Worm (Caenorhabditis elegans) whole organism, early embryonic: ENCODE measurements around the gene F35E8.1.

ENCODE experiments used
- F13C5.2 ChIP-seq: sonication (generic microtip); optimal IDR thresholded peaks from 2 replicates; lab custom pipeline; 2017; ENCODE audit warnings: mild to moderate bottlenecking, missing genetic modification characterization, inconsistent platforms, missing compliant biosample characterization
- aly-1 ChIP-seq: sonication (generic microtip); optimal IDR thresholded peaks from 2 replicates; lab custom pipeline; 2016; ENCODE audit warnings: missing genetic modification characterization, missing compliant biosample characterization
- ama-1 ChIP-seq: fragments of 150-350 bp; optimal IDR thresholded peaks from 2 replicates; lab custom pipeline; 2014
- ceh-36 ChIP-seq: sonication (generic microtip); optimal IDR thresholded peaks from 2 replicates; lab custom pipeline; 2016; ENCODE audit warnings: missing genetic modification characterization, inconsistent platforms, missing compliant biosample characterization
- flt-1 ChIP-seq: fragments of 200-800 bp; sonication (Bioruptor generic); IDR thresholded peaks from 2 replicates; pipeline ENCODE4 v1.3.6; 2022; ENCODE audit warnings: missing genetic modification characterization, missing compliant biosample characterization
- hmbx-1 ChIP-seq: sonication (generic microtip); optimal IDR thresholded peaks from 2 replicates; lab custom pipeline; 2016; ENCODE audit warnings: mild to moderate bottlenecking, missing genetic modification characterization, missing compliant biosample characterization
- scrt-1 ChIP-seq: fragments of 200-800 bp; sonication (Bioruptor generic); IDR thresholded peaks from 2 replicates; pipeline ENCODE4 v1.3.6; 2022; ENCODE audit warnings: missing genetic modification characterization, missing compliant biosample characterization
- tbx-11 ChIP-seq: fragments of 200-800 bp; sonication (Bioruptor generic); IDR thresholded peaks from 2 replicates; pipeline ENCODE4 v1.3.6; 2022; ENCODE audit warnings: missing genetic modification characterization, missing compliant biosample characterization
- tbx-37 ChIP-seq: fragments of 200-800 bp; sonication (Bioruptor generic); conservative IDR thresholded peaks from 2 replicates; pipeline ENCODE4 v1.3.6; 2022; ENCODE audit warnings: missing genetic modification reagents, missing genetic modification characterization, missing compliant biosample characterization

DNA sequence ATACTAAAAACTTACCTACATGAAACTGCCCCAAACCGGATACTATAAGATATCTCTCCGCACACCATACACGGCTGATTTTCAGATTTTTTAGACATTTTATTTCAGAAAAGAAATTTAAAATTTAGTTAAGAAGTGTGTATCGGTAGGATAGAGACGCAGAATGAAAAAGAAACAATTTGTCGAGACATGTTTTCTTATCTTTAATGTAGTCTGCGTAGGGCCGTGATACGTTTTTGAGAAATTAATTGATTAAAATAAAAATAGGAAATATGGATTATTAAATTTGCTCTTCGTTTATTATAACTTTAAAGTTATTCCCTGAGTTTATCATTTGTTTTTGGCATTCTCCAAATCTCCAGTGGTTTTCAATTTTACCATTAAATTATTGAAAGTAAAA lies 18.9 kb upstream of the F35E8.1 start, which contains the start of gene nhr-108:
- TF ChIP-seq ama-1 (lab: Kevin White, UChicago) (no peak), F13C5.2 (tag; lab: Kevin White, UChicago) (no peak), tbx-37 (GFP tag; lab: Robert Waterston, UW) (no peak), ceh-36 (no peak), flt-1 (GFP tag; lab: Robert Waterston, UW) (no peak), scrt-1 (GFP tag; lab: Robert Waterston, UW) (no peak), aly-1 (no peak), tbx-11 (GFP tag; lab: Robert Waterston, UW) (no peak), hmbx-1 (tag; lab: Kevin White, UChicago) (no peak)
